Fruit fly (Drosophila melanogaster): ENCODE measurements around the gene CG10005.

DNA sequence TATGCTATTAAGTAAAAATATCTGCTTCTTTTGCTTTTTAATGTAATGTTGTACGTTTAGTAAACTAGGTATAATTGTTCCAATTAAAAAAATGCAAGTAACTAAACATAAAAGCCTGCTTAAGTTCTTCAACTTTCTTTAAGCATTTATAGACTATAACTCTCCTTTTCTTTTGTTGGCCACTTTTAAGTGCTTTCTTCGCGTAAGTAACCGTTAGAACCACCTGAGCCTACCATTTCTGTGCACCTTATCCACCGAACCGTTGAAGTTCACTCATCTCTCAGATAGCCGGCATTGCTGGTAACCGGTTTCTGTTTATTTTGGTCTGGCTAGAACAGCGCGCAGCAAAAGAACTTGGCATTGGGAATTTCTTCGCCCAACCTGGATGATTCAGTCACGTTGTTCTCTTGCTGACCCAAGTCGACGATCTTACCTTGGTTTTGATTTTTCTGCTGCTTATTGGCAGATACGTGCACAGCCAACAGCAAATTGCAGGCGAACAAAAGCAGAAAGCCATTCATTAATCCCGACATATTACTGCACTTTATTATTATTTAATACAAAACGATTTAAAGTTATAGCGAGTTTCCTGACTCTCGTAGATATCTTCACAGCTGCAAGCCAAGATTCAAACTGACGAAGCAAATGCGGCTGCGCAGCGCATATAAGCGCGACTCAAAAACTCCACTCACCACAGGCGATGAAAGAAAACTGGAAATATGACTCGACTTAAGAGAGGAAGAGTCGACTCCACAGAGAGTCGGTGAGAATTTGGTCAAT is at the start of gene CG10005:
- TF ChIP-seq fd59A (GFP tag; optimal IDR thresholded peaks at IDR 0.05) (no peak), Ets21C (GFP tag; optimal IDR thresholded peaks at IDR 0.05) (no peak), dac (GFP tag; optimal IDR thresholded peaks at IDR 0.05) (no peak), CG11762 (GFP tag; optimal IDR thresholded peaks at IDR 0.05; ENCODE audit: insufficient read depth) (no peak), svp (GFP tag) (no peak), CG32006 (GFP tag; optimal IDR thresholded peaks at IDR 0.05) (no peak), CG31627 (GFP tag; optimal IDR thresholded peaks at IDR 0.05) (no peak), CG10669 (GFP tag; optimal IDR thresholded peaks at IDR 0.05) (no peak), Hr38 (GFP tag; optimal IDR thresholded peaks at IDR 0.05) (no peak), Hr4 (GFP tag; optimal IDR thresholded peaks at IDR 0.05) (no peak)
